Fruit fly (Drosophila melanogaster) whole organism, embryonic: ENCODE data around the gene CG17124.

ENCODE experiments used
- CG10209 ChIP-seq: fragments of 200-800 bp; sonication (Bioruptor generic); optimal IDR thresholded peaks from 3 replicates; lab custom pipeline; 2017; ENCODE audit warnings: missing biosample characterization, mild to moderate bottlenecking, missing genetic modification characterization, missing genetic modification reagents
- CG10462 ChIP-seq: fragments of 200-800 bp; sonication (Bioruptor generic); optimal IDR thresholded peaks from 2 replicates; lab custom pipeline; 2016; ENCODE audit warnings: missing biosample characterization, missing genetic modification characterization
- CG10543 ChIP-seq: fragments of 200-800 bp; sonication (Bioruptor generic); optimal IDR thresholded peaks from 3 replicates; lab custom pipeline; 2017; ENCODE audit warnings: missing biosample characterization, mild to moderate bottlenecking, missing genetic modification characterization, moderate library complexity
- CG10565 ChIP-seq: fragments of 200-800 bp; sonication (Bioruptor generic); optimal IDR thresholded peaks from 3 replicates; lab custom pipeline; 2016; ENCODE audit warnings: missing biosample characterization, mild to moderate bottlenecking, missing genetic modification characterization
- CG11085 ChIP-seq: fragments of 200-800 bp; sonication (Bioruptor generic); IDR thresholded peaks from 2 replicates; pipeline ENCODE4 v1.3.6; 2022; ENCODE audit warnings: missing biosample characterization, missing genetic modification characterization
- CG11398 ChIP-seq: fragments of 200-800 bp; sonication (Bioruptor generic); optimal IDR thresholded peaks from 2 replicates; lab custom pipeline; 2016; ENCODE audit warnings: missing biosample characterization, missing genetic modification characterization
- CG12071 ChIP-seq: fragments of 200-800 bp; sonication (Bioruptor generic); optimal IDR thresholded peaks from 3 replicates; lab custom pipeline; 2018; ENCODE audit warnings: missing biosample characterization, mild to moderate bottlenecking, missing genetic modification characterization
- CG12744 ChIP-seq: fragments of 200-800 bp; sonication (Bioruptor generic); optimal IDR thresholded peaks from 2 replicates; lab custom pipeline; 2016; ENCODE audit warnings: missing biosample characterization, missing genetic modification characterization
- CG12769 ChIP-seq: fragments of 200-800 bp; sonication (Bioruptor generic); optimal IDR thresholded peaks from 2 replicates; lab custom pipeline; 2019; ENCODE audit warnings: missing biosample characterization, mild to moderate bottlenecking, missing genetic modification characterization, moderate library complexity
- CG15073 ChIP-seq: fragments of 200-800 bp; sonication (Bioruptor generic); optimal IDR thresholded peaks from 2 replicates; lab custom pipeline; 2016; ENCODE audit warnings: missing biosample characterization, missing genetic modification characterization
- CG30403 ChIP-seq: fragments of 200-800 bp; sonication (Bioruptor generic); optimal IDR thresholded peaks from 3 replicates; lab custom pipeline; 2016; ENCODE audit warnings: missing biosample characterization, missing genetic modification characterization
- CG3407 ChIP-seq: fragments of 200-800 bp; sonication (Bioruptor generic); optimal IDR thresholded peaks from 2 replicates; lab custom pipeline; 2018; ENCODE audit warnings: missing biosample characterization, mild to moderate bottlenecking, missing genetic modification characterization
- CG3838 ChIP-seq: fragments of 200-800 bp; sonication (Bioruptor generic); optimal IDR thresholded peaks from 3 replicates; lab custom pipeline; 2016; ENCODE audit warnings: missing biosample characterization, missing genetic modification characterization
- CG8388 ChIP-seq: fragments of 200-800 bp; sonication (Bioruptor generic); optimal IDR thresholded peaks from 2 replicates; lab custom pipeline; 2019; ENCODE audit warnings: missing biosample characterization, mild to moderate bottlenecking, missing genetic modification characterization, moderate library complexity
- CrebB ChIP-seq: fragments of 200-800 bp; sonication (Bioruptor generic); optimal IDR thresholded peaks from 3 replicates; lab custom pipeline; 2018; ENCODE audit warnings: missing biosample characterization, mild to moderate bottlenecking, missing genetic modification characterization
- Fer1 ChIP-seq: fragments of 200-800 bp; sonication (Bioruptor generic); optimal IDR thresholded peaks from 2 replicates; lab custom pipeline; 2017; ENCODE audit warnings: missing biosample characterization, mild to moderate bottlenecking, missing genetic modification characterization
- Fer2 ChIP-seq: fragments of 200-800 bp; sonication (Bioruptor generic); optimal IDR thresholded peaks from 2 replicates; lab custom pipeline; 2018; ENCODE audit warnings: missing biosample characterization, mild to moderate bottlenecking, missing genetic modification characterization, moderate library complexity
- MESR4 ChIP-seq: fragments of 200-800 bp; sonication (Bioruptor generic); optimal IDR thresholded peaks from 2 replicates; lab custom pipeline; 2018; ENCODE audit warnings: missing biosample characterization, mild to moderate bottlenecking, missing genetic modification characterization, moderate library complexity
- Med ChIP-seq: fragments of 200-800 bp; sonication (Bioruptor generic); peaks from one replicate; lab custom pipeline; 2016; ENCODE audit warnings: missing biosample characterization, missing genetic modification characterization, mild to moderate bottlenecking, inconsistent platforms, moderate library complexity
- NC2α ChIP-seq: fragments of 200-800 bp; sonication (Bioruptor generic); optimal IDR thresholded peaks from 2 replicates; lab custom pipeline; 2016; ENCODE audit warnings: missing biosample characterization, missing genetic modification characterization
- Opbp ChIP-seq: fragments of 200-800 bp; sonication (Bioruptor generic); IDR thresholded peaks from 3 replicates; pipeline ENCODE4 v1.3.6; 2022; ENCODE audit warnings: missing biosample characterization, missing genetic modification characterization; ENCODE audit not compliant: partially characterized antibody
- Pdp1 ChIP-seq, 2 experiments: fragments of 200-800 bp; sonication (Bioruptor generic); optimal IDR thresholded peaks; 3 replicates each; lab custom pipeline; 2016; ENCODE audit warnings: missing biosample characterization in 2 of 2, missing genetic modification characterization in 2 of 2, mild to moderate bottlenecking in 1 of 2, moderate library complexity in 1 of 2
- Side ChIP-seq: fragments of 200-800 bp; sonication (Bioruptor generic); optimal IDR thresholded peaks from 2 replicates; lab custom pipeline; 2016; ENCODE audit warnings: missing biosample characterization, missing genetic modification characterization
- Ssrp ChIP-seq: fragments of 200-800 bp; sonication (Bioruptor generic); optimal IDR thresholded peaks from 2 replicates; lab custom pipeline; 2018; ENCODE audit warnings: missing biosample characterization, mild to moderate bottlenecking, missing genetic modification characterization, moderate library complexity
- bsh ChIP-seq, 2 experiments: fragments of 200-800 bp; sonication (Bioruptor generic); optimal IDR thresholded peaks; 2 replicates each; lab custom pipeline; 2017 to 2018; ENCODE audit warnings: mild to moderate bottlenecking in 2 of 2, missing biosample characterization in 2 of 2, missing genetic modification characterization in 2 of 2, moderate library complexity in 1 of 2
- chif ChIP-seq, 2 experiments: fragments of 200-800 bp; sonication (Bioruptor generic); optimal IDR thresholded peaks; 3 replicates each; lab custom pipeline; 2016; ENCODE audit warnings: missing biosample characterization in 2 of 2, missing genetic modification characterization in 2 of 2
- chinmo ChIP-seq: fragments of 200-800 bp; sonication (Bioruptor generic); IDR thresholded peaks from 4 replicates; pipeline ENCODE4 v1.3.6; 2022; ENCODE audit warnings: missing biosample characterization, missing genetic modification characterization; ENCODE audit not compliant: partially characterized antibody
- chm ChIP-seq: fragments of 200-800 bp; sonication (Bioruptor generic); IDR thresholded peaks from 2 replicates; pipeline ENCODE4 v1.3.6; 2022; ENCODE audit warnings: missing biosample characterization, missing genetic modification characterization
- disco-r ChIP-seq: fragments of 200-800 bp; sonication (Bioruptor generic); optimal IDR thresholded peaks from 2 replicates; lab custom pipeline; 2016; ENCODE audit warnings: missing biosample characterization, missing genetic modification characterization
- lov ChIP-seq, 2 experiments: fragments of 200-800 bp in 1 of 2; fragments of >200 bp in 1 of 2; sonication (Bioruptor generic) in 1 of 2; IDR thresholded peaks in 1 of 2; optimal IDR thresholded peaks in 1 of 2; 2 replicates in 1 of 2; 3 replicates in 1 of 2; pipeline versions ENCODE4 v1.3.6 to Lab custom; 2017 to 2022; ENCODE audit warnings: missing biosample characterization in 1 of 2, missing genetic modification characterization in 1 of 2
- mirr ChIP-seq: fragments of 200-800 bp; sonication (Bioruptor generic); optimal IDR thresholded peaks from 3 replicates; lab custom pipeline; 2018; ENCODE audit warnings: missing biosample characterization, mild to moderate bottlenecking, missing genetic modification characterization
- nerfin-2 ChIP-seq: fragments of 200-800 bp; sonication (Bioruptor generic); IDR thresholded peaks from 2 replicates; pipeline ENCODE4 v1.3.6; 2022; ENCODE audit warnings: missing biosample characterization, missing genetic modification characterization; ENCODE audit not compliant: partially characterized antibody
- org-1 ChIP-seq: fragments of 200-800 bp; sonication (Bioruptor generic); optimal IDR thresholded peaks from 2 replicates; lab custom pipeline; 2017; ENCODE audit warnings: missing biosample characterization, missing genetic modification characterization
- pan ChIP-seq, 4 experiments: fragments of >200 bp in 3 of 4; fragments of 200-800 bp in 1 of 4; sonication (Bioruptor generic) in 1 of 4; optimal IDR thresholded peaks in 3 of 4; IDR thresholded peaks in 1 of 4; 2 replicates each; pipeline versions ENCODE4 v1.3.6 to Lab custom; 2017 to 2022; ENCODE audit warnings: missing biosample characterization in 2 of 4, missing genetic modification characterization in 2 of 4, mixed read lengths in 1 of 4
- prd ChIP-seq, 3 experiments: fragments of >200 bp in 2 of 3; fragments of 200-800 bp in 1 of 3; sonication (Bioruptor generic) in 1 of 3; optimal IDR thresholded peaks in 2 of 3; IDR thresholded peaks in 1 of 3; 2 replicates in 2 of 3; 3 replicates in 1 of 3; pipeline versions ENCODE4 v1.3.6 to Lab custom; 2017 to 2022; ENCODE audit warnings: missing biosample characterization in 1 of 3, missing genetic modification characterization in 1 of 3
- sd ChIP-seq: fragments of 200-800 bp; sonication (Bioruptor generic); optimal IDR thresholded peaks from 3 replicates; lab custom pipeline; 2018; ENCODE audit warnings: missing biosample characterization, mild to moderate bottlenecking, missing genetic modification characterization, moderate library complexity
- sens ChIP-seq: fragments of 200-800 bp; sonication (Bioruptor generic); peaks from one replicate; lab custom pipeline; 2016; ENCODE audit warnings: missing biosample characterization, missing genetic modification characterization
- slp2 ChIP-seq: fragments of 200-800 bp; sonication (Bioruptor generic); optimal IDR thresholded peaks from 2 replicates; lab custom pipeline; 2016; ENCODE audit warnings: missing biosample characterization, missing genetic modification characterization
- sqz ChIP-seq: fragments of 200-800 bp; sonication (Bioruptor generic); optimal IDR thresholded peaks from 3 replicates; lab custom pipeline; 2018; ENCODE audit warnings: missing biosample characterization, mild to moderate bottlenecking, missing genetic modification characterization
- tin ChIP-seq: fragments of 200-800 bp; sonication (Bioruptor generic); optimal IDR thresholded peaks from 3 replicates; lab custom pipeline; 2016; ENCODE audit warnings: missing biosample characterization, missing genetic modification characterization
- tll ChIP-seq, 2 experiments: fragments of 200-800 bp in 1 of 2; fragments of >200 bp in 1 of 2; sonication (Bioruptor generic) in 1 of 2; optimal IDR thresholded peaks; 2 replicates each; lab custom pipeline; 2017 to 2019; ENCODE audit warnings: missing biosample characterization in 2 of 2, missing genetic modification characterization in 2 of 2, mild to moderate bottlenecking in 1 of 2, moderate library complexity in 1 of 2
- unc-4 ChIP-seq: fragments of 200-800 bp; sonication (Bioruptor generic); IDR thresholded peaks from 2 replicates; pipeline ENCODE4 v1.3.6; 2022; ENCODE audit warnings: missing biosample characterization, missing genetic modification characterization; ENCODE audit not compliant: partially characterized antibody
- unpg ChIP-seq: fragments of 200-800 bp; sonication (Bioruptor generic); optimal IDR thresholded peaks from 3 replicates; lab custom pipeline; 2018; ENCODE audit warnings: missing biosample characterization, mild to moderate bottlenecking, missing genetic modification characterization, moderate library complexity
- z ChIP-seq: fragments of 200-800 bp; sonication (Bioruptor generic); IDR thresholded peaks from 3 replicates; pipeline ENCODE4 v1.3.6; 2022; ENCODE audit warnings: missing biosample characterization, missing genetic modification characterization

Gene CG17124

DNA sequence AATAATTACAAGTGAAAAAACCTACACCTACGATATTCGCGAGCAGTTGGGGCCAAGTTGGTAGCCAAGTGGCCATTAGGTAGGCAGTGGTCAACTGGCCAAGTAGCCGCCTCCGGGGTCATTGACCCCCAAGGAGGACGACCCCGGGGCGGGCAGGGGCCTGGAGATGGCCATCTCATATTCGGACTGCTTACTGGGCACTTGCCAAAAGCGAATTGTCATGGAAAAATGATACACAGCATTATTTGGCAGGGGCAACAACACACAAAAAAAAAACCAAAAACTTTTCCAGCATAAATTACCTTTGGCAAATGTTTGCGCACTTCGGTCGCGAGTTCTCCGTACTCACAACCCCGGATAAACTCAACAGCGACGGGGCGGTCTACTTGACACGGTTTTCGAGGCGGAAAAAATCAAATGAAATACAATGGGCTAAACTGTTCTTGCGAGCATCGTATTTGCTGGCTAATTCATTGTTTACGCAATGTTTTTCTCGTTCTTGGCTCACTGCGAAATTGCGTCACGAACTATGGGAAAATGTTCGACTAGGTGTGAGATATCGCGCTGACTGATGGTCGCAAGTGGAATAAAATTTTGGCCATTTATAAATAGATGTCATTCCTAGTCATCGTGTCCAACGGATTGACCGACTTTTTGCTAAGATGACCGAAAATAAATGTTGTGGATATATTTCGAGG, 5.1 kb downstream of the CG17124 start:
- TF ChIP-seq CG10565 (no peak), unpg (no peak), Side (GFP tag; lab: Kevin White, UChicago) (no peak), tll (GFP tag; optimal IDR thresholded peaks at IDR 0.05; lab: Kevin White, UChicago) (no peak), sd (peak; percentile 11), CG11398 (GFP tag; lab: Kevin White, UChicago) (no peak), pan (optimal IDR thresholded peaks at IDR 0.05; lab: Kevin White, UChicago) (no peak), pan (GFP tag; optimal IDR thresholded peaks at IDR 0.05 in 1 of 2, IDR thresholded peaks at IDR 0.05 in 1 of 2) (peak in 1 of 2 experiments; percentile 7), lov (optimal IDR thresholded peaks at IDR 0.05; lab: Kevin White, UChicago) (no peak), lov (GFP tag; IDR thresholded peaks at IDR 0.05; lab: Robert Waterston, UW) (no peak), chif (GFP tag; optimal IDR thresholded peaks at IDR 0.05; lab: Kevin White, UChicago) (peak in 1 of 2 experiments; percentile 13), CG8388 (GFP tag; lab: Kevin White, UChicago) (no peak), Med (peak; percentile 41), CG12769 (tag; lab: Kevin White, UChicago) (peak; percentile 45), chinmo (GFP tag; lab: Robert Waterston, UW) (0 out of 4 replicates have a peak, but pooled peaks have one; percentile 33), sens (GFP tag; lab: Kevin White, UChicago) (peak; percentile 45), CG30403 (GFP tag; lab: Kevin White, UChicago) (no peak), nerfin-2 (GFP tag; lab: Robert Waterston, UW) (no peak), Fer1 (GFP tag; lab: Kevin White, UChicago) (no peak), NC2α (GFP tag; lab: Kevin White, UChicago) (no peak), MESR4 (no peak), CG10543 (GFP tag; lab: Kevin White, UChicago) (peak; percentile 2), Pdp1 (GFP tag; optimal IDR thresholded peaks at IDR 0.05; lab: Kevin White, UChicago) (peak in 1 of 2 experiments; percentile 92), mirr (peak; percentile 6)

DNA sequence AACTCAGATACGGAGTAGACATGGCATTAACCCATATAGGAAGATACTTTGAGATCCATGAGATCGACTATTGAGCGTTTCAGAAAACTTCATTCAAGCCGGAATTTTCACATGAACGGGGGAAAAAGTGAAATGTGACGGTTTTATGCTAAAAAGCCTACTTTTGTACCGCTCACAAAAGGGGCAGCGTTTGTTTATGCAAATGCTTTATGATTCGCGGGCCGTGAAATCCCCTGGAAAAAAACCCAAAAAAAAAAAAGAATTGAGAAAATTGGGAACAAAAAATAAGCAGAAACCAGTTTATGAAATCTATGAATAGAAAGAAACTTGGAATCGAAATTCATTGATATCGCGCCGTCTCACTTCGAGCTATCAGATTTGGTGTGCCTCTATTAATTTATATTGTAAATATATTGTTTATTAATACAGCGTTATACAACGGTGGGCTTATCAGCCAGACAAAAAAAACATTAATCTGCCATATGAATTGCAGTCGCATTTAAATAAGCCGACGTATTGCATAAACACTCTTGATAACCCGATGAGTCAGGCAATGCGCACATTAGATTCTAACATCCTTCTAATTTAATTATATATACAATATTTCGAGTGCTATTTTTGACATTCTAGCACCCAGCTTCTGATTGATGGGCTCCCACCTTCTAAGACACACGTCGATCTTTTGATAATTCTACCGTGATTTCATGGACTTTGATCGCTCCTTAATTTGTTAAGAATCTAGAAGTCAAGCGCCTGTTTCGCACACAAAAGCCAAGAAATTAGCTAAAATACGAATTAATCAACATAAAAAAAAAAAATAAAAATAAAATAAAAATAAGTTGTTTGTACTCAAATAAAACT, 6.3 kb downstream of the CG17124 start:
- TF ChIP-seq org-1 = no peak
- TF ChIP-seq z (GFP tag; lab: Robert Waterston, UW) = no peak
- TF ChIP-seq CrebB (tag; lab: Kevin White, UChicago) = no peak
- no peak for TF ChIP-seq Opbp (GFP tag; lab: Robert Waterston, UW)
- TF ChIP-seq bsh (GFP tag; optimal IDR thresholded peaks at IDR 0.05; lab: Kevin White, UChicago) = no peak
- TF ChIP-seq unc-4 (GFP tag; lab: Robert Waterston, UW) = no peak
- no peak for TF ChIP-seq slp2 (GFP tag; lab: Kevin White, UChicago)
- TF ChIP-seq prd (optimal IDR thresholded peaks at IDR 0.05; lab: Kevin White, UChicago) = no peak
- TF ChIP-seq prd (GFP tag; IDR thresholded peaks at IDR 0.05; lab: Robert Waterston, UW) = no peak
- peak in 1 of 2 experiments; percentile 77 for TF ChIP-seq Pdp1 (GFP tag; optimal IDR thresholded peaks at IDR 0.05; lab: Kevin White, UChicago)
- no peak for TF ChIP-seq disco-r (GFP tag; lab: Kevin White, UChicago)
- TF ChIP-seq CG11085 (GFP tag; lab: Robert Waterston, UW) = no peak
- no peak for TF ChIP-seq CG12744 (GFP tag; lab: Kevin White, UChicago)
- no peak for TF ChIP-seq Ssrp (tag; lab: Kevin White, UChicago)
- TF ChIP-seq CG10209 (GFP tag; lab: Kevin White, UChicago) = no peak
- no peak for TF ChIP-seq Fer2 (tag; lab: Kevin White, UChicago)
- peak; percentile 66 for TF ChIP-seq sqz
- no peak for TF ChIP-seq CG3407
- no peak for TF ChIP-seq chm
- TF ChIP-seq CG10462 (GFP tag; lab: Kevin White, UChicago) = no peak
- TF ChIP-seq CG15073 (GFP tag; lab: Kevin White, UChicago) = no peak
- TF ChIP-seq tin = no peak
- no peak for TF ChIP-seq CG3838 (GFP tag; lab: Kevin White, UChicago)
- no peak for TF ChIP-seq CG12071 (GFP tag; lab: Kevin White, UChicago)
